Worm (Caenorhabditis elegans) whole organism, L4/young adult: Measurements from ENCODE around the gene pigs-1.

Experiments used
- W03F9.2 ChIP-seq: fragments of 150-350 bp; optimal IDR thresholded peaks from 2 replicates; lab custom pipeline; 2014; ENCODE audit warnings: missing biosample characterization, missing genetic modification characterization
- dao-5 ChIP-seq: sonication (generic microtip); optimal IDR thresholded peaks from 2 replicates; lab custom pipeline; 2016; ENCODE audit warnings: missing genotype, missing genetic modification characterization, moderate library complexity, missing compliant biosample characterization
- him-1 ChIP-seq: sonication (generic microtip); optimal IDR thresholded peaks from 2 replicates; lab custom pipeline; 2016; ENCODE audit warnings: missing genotype, missing genetic modification reagents, missing genetic modification characterization, missing compliant biosample characterization

- TF ChIP-seq him-1, result no peak
- no peak for TF ChIP-seq W03F9.2
- no peak for TF ChIP-seq dao-5 (tag; lab: Kevin White, UChicago)
Observed at ce11 chrIV:10115142-10115541, 33.7 kb downstream of the pigs-1 start, which contains the start of gene C04G2.10.
